Worm (Caenorhabditis elegans) whole organism, young adult: Measurements from ENCODE around the gene K08F11.1.

Source experiments
- B0019.2 ChIP-seq: fragments of 200-800 bp; sonication (Bioruptor generic); conservative IDR thresholded peaks from 2 replicates; pipeline ENCODE4 v1.3.6; 2022; ENCODE audit warnings: missing genetic modification reagents, missing genetic modification characterization, missing compliant biosample characterization
- B0035.1 ChIP-seq: sonication (generic microtip); optimal IDR thresholded peaks from 2 replicates; lab custom pipeline; 2016; ENCODE audit warnings: missing genetic modification characterization, mild to moderate bottlenecking, missing compliant biosample characterization, missing genotype, missing genetic modification reagents
- C17E4.6 ChIP-seq: fragments of 200-800 bp; sonication (Bioruptor generic); IDR thresholded peaks from 2 replicates; pipeline ENCODE4 v1.3.6; 2022; ENCODE audit warnings: missing genetic modification reagents, missing genetic modification characterization, missing compliant biosample characterization
- D2030.7 ChIP-seq: fragments of 200-800 bp; sonication (Bioruptor generic); IDR thresholded peaks from 2 replicates; pipeline ENCODE4 v1.3.6; 2022; ENCODE audit warnings: missing genetic modification reagents, missing genetic modification characterization, missing compliant biosample characterization
- F22D6.2 ChIP-seq: sonication (generic microtip); optimal IDR thresholded peaks from 2 replicates; lab custom pipeline; 2016; ENCODE audit warnings: mild to moderate bottlenecking, missing genetic modification characterization, missing compliant biosample characterization
- F33H1.4 ChIP-seq: fragments of 200-800 bp; sonication (Bioruptor generic); IDR thresholded peaks from 2 replicates; pipeline ENCODE4 v1.3.6; 2022; ENCODE audit warnings: missing genetic modification reagents, missing genetic modification characterization, missing compliant biosample characterization
- F37B4.10 ChIP-seq: fragments of 200-800 bp; sonication (Bioruptor generic); IDR thresholded peaks from 2 replicates; pipeline ENCODE4 v1.3.6; 2022; ENCODE audit warnings: missing genetic modification characterization, missing compliant biosample characterization
- F39B2.1 ChIP-seq: fragments of 200-800 bp; sonication (Bioruptor generic); IDR thresholded peaks from 2 replicates; pipeline ENCODE4 v1.3.6; 2022; ENCODE audit warnings: missing genetic modification reagents, missing genetic modification characterization, missing compliant biosample characterization
- F57A8.1 ChIP-seq: fragments of 200-800 bp; sonication (Bioruptor generic); optimal IDR thresholded peaks from 2 replicates; lab custom pipeline; 2018; ENCODE audit warnings: mild to moderate bottlenecking, missing genetic modification characterization, moderate library complexity, missing compliant biosample characterization
- F57C9.4 ChIP-seq: sonication (generic microtip); optimal IDR thresholded peaks from 2 replicates; lab custom pipeline; 2017; ENCODE audit warnings: mild to moderate bottlenecking, missing genetic modification characterization, missing compliant biosample characterization
- K12H6.12 ChIP-seq: fragments of 200-800 bp; sonication (Bioruptor generic); optimal IDR thresholded peaks from 2 replicates; lab custom pipeline; 2018; ENCODE audit warnings: mild to moderate bottlenecking, missing genetic modification characterization, missing compliant biosample characterization
- T07F8.4 ChIP-seq: sonication (generic microtip); optimal IDR thresholded peaks from 2 replicates; lab custom pipeline; 2016; ENCODE audit warnings: mild to moderate bottlenecking, missing genetic modification characterization, moderate library complexity, missing compliant biosample characterization
- ZK185.1 ChIP-seq: sonication (generic microtip); optimal IDR thresholded peaks from 2 replicates; lab custom pipeline; 2016; ENCODE audit warnings: mild to moderate bottlenecking, missing genetic modification characterization, missing compliant biosample characterization; ENCODE audit not compliant: poor library complexity, severe bottlenecking
- aptf-3 ChIP-seq: fragments of 200-800 bp; sonication (Bioruptor generic); IDR thresholded peaks from 2 replicates; pipeline ENCODE4 v1.3.6; 2022; ENCODE audit warnings: missing genetic modification characterization, missing compliant biosample characterization
- attf-3 ChIP-seq: fragments of 200-800 bp; sonication (Bioruptor generic); conservative IDR thresholded peaks from 2 replicates; pipeline ENCODE4 v1.3.6; 2022; ENCODE audit warnings: missing genetic modification reagents, missing genetic modification characterization, missing compliant biosample characterization
- bed-1 ChIP-seq: fragments of 200-800 bp; sonication (Bioruptor generic); IDR thresholded peaks from 2 replicates; pipeline ENCODE4 v1.3.6; 2022; ENCODE audit warnings: missing genetic modification reagents, missing genetic modification characterization, missing compliant biosample characterization
- cebp-1 ChIP-seq, 2 experiments: fragments of 200-800 bp in 1 of 2; sonication (Bioruptor generic) in 1 of 2; sonication (generic microtip) in 1 of 2; IDR thresholded peaks in 1 of 2; optimal IDR thresholded peaks in 1 of 2; 2 replicates each; pipeline versions ENCODE4 v1.3.6 to Lab custom; 2017 to 2022; ENCODE audit warnings: missing compliant biosample characterization in 2 of 2, missing genetic modification characterization in 2 of 2, mild to moderate bottlenecking in 1 of 2, missing genetic modification reagents in 1 of 2, moderate library complexity in 1 of 2
- ceh-27 ChIP-seq: fragments of 200-800 bp; sonication (Bioruptor generic); optimal IDR thresholded peaks from 2 replicates; lab custom pipeline; 2018; ENCODE audit warnings: mild to moderate bottlenecking, missing genetic modification characterization, moderate library complexity, missing compliant biosample characterization
- ceh-40 ChIP-seq: fragments of 200-800 bp; sonication (Bioruptor generic); IDR thresholded peaks from 2 replicates; pipeline ENCODE4 v1.3.6; 2022; ENCODE audit warnings: missing genetic modification characterization, missing compliant biosample characterization
- dox-1 ChIP-seq: fragments of 200-800 bp; sonication (Bioruptor generic); IDR thresholded peaks from 2 replicates; pipeline ENCODE4 v1.3.6; 2022; ENCODE audit warnings: missing genetic modification reagents, missing genetic modification characterization, missing compliant biosample characterization
- dpl-1 ChIP-seq: fragments of 150-350 bp; optimal IDR thresholded peaks from 2 replicates; lab custom pipeline; 2014; ENCODE audit warnings: missing biosample characterization, missing genetic modification reagents, missing genetic modification characterization
- egl-18 ChIP-seq: fragments of 200-800 bp; sonication (Bioruptor generic); IDR thresholded peaks from 2 replicates; pipeline ENCODE4 v1.3.6; 2022; ENCODE audit warnings: missing genetic modification reagents, missing genetic modification characterization, missing compliant biosample characterization
- egl-44 ChIP-seq: fragments of 200-800 bp; sonication (Bioruptor generic); IDR thresholded peaks from 2 replicates; pipeline ENCODE4 v1.3.6; 2022; ENCODE audit warnings: missing genetic modification reagents, missing genetic modification characterization, missing compliant biosample characterization
- egrh-3 ChIP-seq: fragments of 200-800 bp; sonication (Bioruptor generic); IDR thresholded peaks from 2 replicates; pipeline ENCODE4 v1.3.6; 2022; ENCODE audit warnings: missing genetic modification reagents, missing genetic modification characterization, missing compliant biosample characterization
- him-1 ChIP-seq: sonication (generic microtip); optimal IDR thresholded peaks from 2 replicates; lab custom pipeline; 2016; ENCODE audit warnings: missing genotype, missing genetic modification reagents, missing genetic modification characterization, missing compliant biosample characterization
- hsf-1 ChIP-seq: fragments of 200-800 bp; sonication (Bioruptor generic); IDR thresholded peaks from 2 replicates; pipeline ENCODE4 v1.3.6; 2022; ENCODE audit warnings: missing genetic modification reagents, missing genetic modification characterization, missing compliant biosample characterization
- lin-54 ChIP-seq: fragments of 200-800 bp; sonication (Bioruptor generic); optimal IDR thresholded peaks from 2 replicates; lab custom pipeline; 2018; ENCODE audit warnings: mild to moderate bottlenecking, missing genetic modification characterization, missing compliant biosample characterization
- lir-1 ChIP-seq: fragments of 200-800 bp; sonication (Bioruptor generic); conservative IDR thresholded peaks from 2 replicates; pipeline ENCODE4 v1.3.6; 2022; ENCODE audit warnings: missing genetic modification reagents, missing genetic modification characterization, missing compliant biosample characterization
- lsl-1 ChIP-seq: fragments of 200-800 bp; sonication (Bioruptor generic); optimal IDR thresholded peaks from 2 replicates; lab custom pipeline; 2018; ENCODE audit warnings: mild to moderate bottlenecking, missing genetic modification characterization, moderate library complexity, missing compliant biosample characterization
- madf-10 ChIP-seq: sonication (generic microtip); optimal IDR thresholded peaks from 2 replicates; lab custom pipeline; 2016; ENCODE audit warnings: mild to moderate bottlenecking, missing genetic modification characterization, missing compliant biosample characterization
- madf-3 ChIP-seq: fragments of 200-800 bp; sonication (Bioruptor generic); IDR thresholded peaks from 2 replicates; pipeline ENCODE4 v1.3.6; 2022; ENCODE audit warnings: missing genetic modification reagents, missing genetic modification characterization, missing compliant biosample characterization
- madf-8 ChIP-seq: fragments of 200-800 bp; sonication (Bioruptor generic); conservative IDR thresholded peaks from 2 replicates; pipeline ENCODE4 v1.3.6; 2022; ENCODE audit warnings: missing genetic modification reagents, missing genetic modification characterization, missing compliant biosample characterization
- mcd-1 ChIP-seq: fragments of 200-800 bp; sonication (Bioruptor generic); IDR thresholded peaks from 2 replicates; pipeline ENCODE4 v1.3.6; 2022; ENCODE audit warnings: missing genetic modification reagents, missing genetic modification characterization, missing compliant biosample characterization
- mel-28 ChIP-seq: sonication (generic microtip); optimal IDR thresholded peaks from 2 replicates; lab custom pipeline; 2016; ENCODE audit warnings: borderline replicate concordance, mild to moderate bottlenecking, missing genetic modification characterization, missing compliant biosample characterization
- nhr-120 ChIP-seq: fragments of 200-800 bp; sonication (Bioruptor generic); IDR thresholded peaks from 2 replicates; pipeline ENCODE4 v1.3.6; 2022; ENCODE audit warnings: missing genetic modification characterization, missing compliant biosample characterization
- nhr-80 ChIP-seq: sonication (generic microtip); optimal IDR thresholded peaks from 2 replicates; lab custom pipeline; 2016; ENCODE audit warnings: missing genetic modification characterization, missing compliant biosample characterization
- rcor-1 ChIP-seq: fragments of 200-800 bp; sonication (Bioruptor generic); IDR thresholded peaks from 2 replicates; pipeline ENCODE4 v1.3.6; 2022; ENCODE audit warnings: missing genetic modification reagents, missing genetic modification characterization, missing compliant biosample characterization
- repo-1 ChIP-seq: sonication (generic microtip); optimal IDR thresholded peaks from 2 replicates; lab custom pipeline; 2017; ENCODE audit warnings: mild to moderate bottlenecking, missing genetic modification characterization, missing compliant biosample characterization
- sea-2 ChIP-seq: fragments of 200-800 bp; sonication (Bioruptor generic); IDR thresholded peaks from 2 replicates; pipeline ENCODE4 v1.3.6; 2022; ENCODE audit warnings: missing genetic modification characterization, missing compliant biosample characterization
- tlf-1 ChIP-seq: fragments of 200-800 bp; sonication (Bioruptor generic); optimal IDR thresholded peaks from 2 replicates; lab custom pipeline; 2018; ENCODE audit warnings: mild to moderate bottlenecking, missing genetic modification characterization, missing compliant biosample characterization
- unc-130 ChIP-seq: sonication (generic microtip); optimal IDR thresholded peaks from 2 replicates; lab custom pipeline; 2016; ENCODE audit warnings: missing genetic modification reagents, missing genetic modification characterization, missing compliant biosample characterization
- ztf-18 ChIP-seq: sonication (generic microtip); optimal IDR thresholded peaks from 2 replicates; lab custom pipeline; 2016; ENCODE audit warnings: missing genotype, mild to moderate bottlenecking, missing genetic modification characterization, missing compliant biosample characterization
- ztf-26 ChIP-seq: sonication (generic microtip); optimal IDR thresholded peaks from 2 replicates; lab custom pipeline; 2017; ENCODE audit warnings: missing genetic modification characterization, missing compliant biosample characterization
- ztf-3 ChIP-seq: fragments of 200-800 bp; sonication (Bioruptor generic); optimal IDR thresholded peaks from 2 replicates; lab custom pipeline; 2018; ENCODE audit warnings: mild to moderate bottlenecking, missing genetic modification characterization, missing compliant biosample characterization
- ztf-6 ChIP-seq: fragments of 200-800 bp; sonication (Bioruptor generic); IDR thresholded peaks from 2 replicates; pipeline ENCODE4 v1.3.6; 2022; ENCODE audit warnings: missing genetic modification reagents, missing genetic modification characterization, missing compliant biosample characterization

Gene K08F11.1

DNA sequence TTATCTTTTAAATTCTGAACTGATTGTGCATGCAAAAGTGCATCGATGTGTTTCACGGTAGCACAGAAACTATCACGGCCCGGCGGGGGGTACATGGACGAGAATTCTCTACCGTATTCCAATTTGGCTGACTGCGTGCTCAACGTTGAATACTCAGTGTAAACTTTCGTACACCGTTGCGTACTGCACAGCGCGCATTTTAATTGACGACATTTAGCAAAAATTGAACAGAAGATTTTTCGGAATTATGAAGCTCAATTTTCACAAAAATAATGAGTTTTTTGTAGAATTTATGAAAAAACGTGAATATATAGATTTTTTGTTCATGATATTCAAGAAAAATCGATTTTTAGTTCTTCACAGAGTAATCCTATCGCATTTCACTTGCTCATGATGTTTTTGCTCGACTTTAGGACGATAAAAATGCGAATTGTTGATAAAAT lies 837 bp downstream of the K08F11.1 start (continued):
- peak; percentile 33 for TF ChIP-seq F57C9.4 (tag; lab: Kevin White, UChicago)
- TF ChIP-seq egl-44 (GFP tag; lab: Robert Waterston, UW), result peak; percentile 98
- TF ChIP-seq hsf-1, result peak; percentile 95
- TF ChIP-seq ceh-40 (GFP tag; lab: Robert Waterston, UW), result peak; percentile 93
- peak; percentile 17 for TF ChIP-seq him-1 (tag; lab: Kevin White, UChicago)
- peak; percentile 12 for TF ChIP-seq mel-28 (tag; lab: Kevin White, UChicago)
- TF ChIP-seq F22D6.2, result peak; percentile 88
- peak; percentile 97 for TF ChIP-seq F33H1.4 (GFP tag; lab: Robert Waterston, UW)
- peak; percentile 91 for TF ChIP-seq D2030.7 (GFP tag; lab: Robert Waterston, UW)
- peak; percentile 95 for TF ChIP-seq tlf-1
- TF ChIP-seq T07F8.4, result peak; percentile 39
- TF ChIP-seq cebp-1 (GFP tag; IDR thresholded peaks at IDR 0.05; lab: Robert Waterston, UW), result peak; percentile 97
- TF ChIP-seq cebp-1 (tag; optimal IDR thresholded peaks at IDR 0.05; lab: Kevin White, UChicago), result peak; percentile 91
- TF ChIP-seq ZK185.1 (tag; lab: Kevin White, UChicago), result peak; percentile 49
- TF ChIP-seq bed-1 (GFP tag; lab: Robert Waterston, UW), result peak; percentile 100
- TF ChIP-seq K12H6.12 (tag; lab: Kevin White, UChicago), result peak; percentile 75
- peak; percentile 91 for TF ChIP-seq attf-3
- peak; percentile 100 for TF ChIP-seq F37B4.10 (GFP tag; lab: Robert Waterston, UW)
- TF ChIP-seq lsl-1 (GFP tag; lab: Kevin White, UChicago), result peak; percentile 70
- peak; percentile 83 for TF ChIP-seq ztf-18 (tag; lab: Kevin White, UChicago)

DNA sequence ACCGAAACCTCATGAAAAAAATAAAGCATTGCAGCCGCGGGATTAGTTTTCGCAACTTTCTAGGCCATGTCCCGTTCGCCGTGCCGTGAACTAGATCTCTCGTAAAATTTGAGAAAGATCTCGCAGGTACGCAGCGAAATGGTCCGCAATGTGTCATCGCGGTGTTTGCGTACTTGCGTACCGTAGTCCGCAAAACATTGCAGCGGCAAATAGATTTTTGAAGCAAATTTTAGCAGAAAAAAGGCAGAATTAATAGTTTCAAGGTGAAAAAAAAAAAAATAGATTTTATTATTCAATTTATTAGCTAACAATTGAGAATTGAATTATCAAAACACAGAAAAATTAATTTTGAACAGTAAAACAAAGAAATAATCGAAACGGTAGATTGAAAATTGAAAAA lies 3.3 kb downstream of the K08F11.1 start:
- TF ChIP-seq ztf-18 (tag; lab: Kevin White, UChicago), result peak; percentile 88
- peak; percentile 77 for TF ChIP-seq ztf-3 (GFP tag; lab: Kevin White, UChicago)
- peak; percentile 83 for TF ChIP-seq B0035.1
- peak; percentile 99 for TF ChIP-seq B0019.2 (GFP tag; lab: Robert Waterston, UW)
- TF ChIP-seq F39B2.1, result peak; percentile 83; the same call in 1 of the 2 replicates
- peak; percentile 100 for TF ChIP-seq dox-1 (GFP tag; lab: Robert Waterston, UW)
- peak; percentile 100 for TF ChIP-seq bed-1 (GFP tag; lab: Robert Waterston, UW)
- TF ChIP-seq unc-130 (GFP tag; lab: Kevin White, UChicago), result peak; percentile 90
- peak; percentile 90; the same call in 1 of the 2 replicates for TF ChIP-seq nhr-120 (GFP tag; lab: Robert Waterston, UW)
- peak; percentile 98 for TF ChIP-seq lir-1
- TF ChIP-seq F57A8.1 (GFP tag; lab: Kevin White, UChicago), result peak; percentile 54
- peak; percentile 42 for TF ChIP-seq dpl-1 (GFP tag; lab: Kevin White, UChicago)
- peak; percentile 94 for TF ChIP-seq hsf-1
- TF ChIP-seq ztf-26 (tag; lab: Kevin White, UChicago), result peak; percentile 96
- TF ChIP-seq F22D6.2, result peak; percentile 82
- TF ChIP-seq cebp-1 (GFP tag; IDR thresholded peaks at IDR 0.05; lab: Robert Waterston, UW), result peak; percentile 97
- peak; percentile 95 for TF ChIP-seq cebp-1 (tag; optimal IDR thresholded peaks at IDR 0.05; lab: Kevin White, UChicago)
- TF ChIP-seq ceh-27 (GFP tag; lab: Kevin White, UChicago), result peak; percentile 89
- peak; percentile 97 for TF ChIP-seq madf-3 (GFP tag; lab: Robert Waterston, UW)
- peak; percentile 88 for TF ChIP-seq madf-10 (tag; lab: Kevin White, UChicago)
- peak; percentile 82 for TF ChIP-seq ceh-40 (GFP tag; lab: Robert Waterston, UW)
- TF ChIP-seq repo-1 (tag; lab: Kevin White, UChicago), result peak; percentile 77
- peak; percentile 100 for TF ChIP-seq sea-2 (GFP tag; lab: Robert Waterston, UW)
- TF ChIP-seq ztf-6 (GFP tag; lab: Robert Waterston, UW), result peak; percentile 99
- peak; percentile 81 for TF ChIP-seq nhr-80 (tag; lab: Kevin White, UChicago)
- TF ChIP-seq aptf-3, result peak; percentile 91
- peak; percentile 100 for TF ChIP-seq mcd-1 (GFP tag; lab: Robert Waterston, UW)
- peak; percentile 100 for TF ChIP-seq F37B4.10 (GFP tag; lab: Robert Waterston, UW)
- peak; percentile 94 for TF ChIP-seq egrh-3 (GFP tag; lab: Robert Waterston, UW)
- peak; percentile 98 for TF ChIP-seq egl-18
- TF ChIP-seq madf-8 (GFP tag; lab: Robert Waterston, UW), result peak; percentile 87
- TF ChIP-seq D2030.7 (GFP tag; lab: Robert Waterston, UW), result peak; percentile 98
- TF ChIP-seq lin-54 (GFP tag; lab: Kevin White, UChicago), result peak; percentile 95
- peak; percentile 98 for TF ChIP-seq tlf-1
- peak; percentile 92 for TF ChIP-seq attf-3
- TF ChIP-seq rcor-1 (GFP tag; lab: Robert Waterston, UW), result peak; percentile 98
- TF ChIP-seq C17E4.6 (GFP tag; lab: Robert Waterston, UW), result peak; percentile 99
